Fruit fly (Drosophila melanogaster): ENCODE measurements around the gene BoYb.

DNA sequence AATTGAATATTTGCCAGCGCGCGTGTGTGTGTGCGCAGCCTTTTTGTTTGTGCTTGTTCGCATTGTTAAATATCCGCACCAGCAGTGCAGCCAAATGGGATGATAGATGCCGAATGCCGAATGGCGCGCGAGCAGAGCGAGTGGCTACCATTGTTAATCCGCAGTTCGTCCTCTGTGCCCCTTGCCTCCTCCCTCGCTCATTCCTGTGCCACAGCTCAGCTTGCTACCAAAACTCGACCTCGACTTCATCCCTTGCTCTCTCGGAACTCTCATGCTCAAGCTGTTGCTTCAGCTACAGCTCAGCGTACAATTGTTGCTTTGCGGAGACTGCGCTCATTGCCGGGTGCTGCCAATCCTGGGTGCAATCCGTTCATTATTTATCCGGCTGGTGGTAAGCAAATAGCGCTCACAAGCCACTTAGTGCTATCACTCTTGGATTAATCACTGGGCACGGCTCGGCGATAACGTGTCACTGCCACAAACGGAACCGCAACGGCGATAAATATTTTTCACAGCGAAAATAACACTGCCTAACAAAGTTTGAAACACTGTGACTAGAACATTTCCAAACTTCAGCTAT lies 7.7 kb downstream of the BoYb start:
- no peak for TF ChIP-seq CG8478 (optimal IDR thresholded peaks at IDR 0.05)
- no peak for TF ChIP-seq CTCF (optimal IDR thresholded peaks at IDR 0.05)
